Fruit fly (Drosophila melanogaster) whole organism, embryonic: Measurements from ENCODE around the gene TH1.

Experiments used
- CG10321 ChIP-seq: fragments of 200-800 bp; sonication (Bioruptor generic); IDR thresholded peaks from 2 replicates; pipeline ENCODE4 v1.3.6; 2022; ENCODE audit warnings: missing biosample characterization, missing genetic modification characterization
- CG10431 ChIP-seq: fragments of 200-800 bp; sonication (Bioruptor generic); optimal IDR thresholded peaks from 3 replicates; lab custom pipeline; 2018; ENCODE audit warnings: missing biosample characterization, mild to moderate bottlenecking, missing genetic modification characterization
- CG10979 ChIP-seq: fragments of 200-800 bp; sonication (Bioruptor generic); optimal IDR thresholded peaks from 2 replicates; lab custom pipeline; 2018; ENCODE audit warnings: missing biosample characterization, mild to moderate bottlenecking, missing genetic modification characterization, moderate library complexity
- CG13123 ChIP-seq: fragments of 200-800 bp; sonication (Bioruptor generic); optimal IDR thresholded peaks from 2 replicates; lab custom pipeline; 2016; ENCODE audit warnings: missing biosample characterization, missing genetic modification characterization
- CG14965 ChIP-seq: fragments of 200-800 bp; sonication (Bioruptor generic); optimal IDR thresholded peaks from 2 replicates; lab custom pipeline; 2016; ENCODE audit warnings: missing biosample characterization, missing genetic modification characterization, borderline replicate concordance
- CG18262 ChIP-seq: fragments of 200-800 bp; optimal IDR thresholded peaks from 3 replicates; lab custom pipeline; 2019; ENCODE audit warnings: missing biosample characterization, mild to moderate bottlenecking, missing genetic modification characterization, moderate library complexity
- CG3281 ChIP-seq: fragments of 200-800 bp; sonication (Bioruptor generic); optimal IDR thresholded peaks from 3 replicates; lab custom pipeline; 2017; ENCODE audit warnings: missing biosample characterization, mild to moderate bottlenecking, missing genetic modification characterization
- CG33213 ChIP-seq: fragments of 200-800 bp; sonication (Bioruptor generic); optimal IDR thresholded peaks from 3 replicates; lab custom pipeline; 2016; ENCODE audit warnings: missing biosample characterization, missing genetic modification characterization
- CG3847 ChIP-seq: fragments of 200-800 bp; sonication (Bioruptor generic); IDR thresholded peaks from 2 replicates; pipeline ENCODE4 v1.3.6; 2022; ENCODE audit warnings: missing biosample characterization, missing genetic modification characterization
- CG3995 ChIP-seq: fragments of 200-800 bp; sonication (Bioruptor generic); optimal IDR thresholded peaks from 3 replicates; lab custom pipeline; 2016; ENCODE audit warnings: missing biosample characterization, missing genetic modification characterization
- CG5180 ChIP-seq: fragments of 200-800 bp; sonication (Bioruptor generic); optimal IDR thresholded peaks from 3 replicates; lab custom pipeline; 2017; ENCODE audit warnings: missing biosample characterization, missing genetic modification characterization, mild to moderate bottlenecking, moderate library complexity, missing genetic modification reagents
- CG6765 ChIP-seq: fragments of 200-800 bp; sonication (Bioruptor generic); optimal IDR thresholded peaks from 3 replicates; lab custom pipeline; 2017; ENCODE audit warnings: missing biosample characterization, mild to moderate bottlenecking, missing genetic modification characterization
- CG6854 ChIP-seq: fragments of 200-800 bp; sonication (Bioruptor generic); optimal IDR thresholded peaks from 3 replicates; lab custom pipeline; 2017; ENCODE audit warnings: missing biosample characterization, mild to moderate bottlenecking, missing genetic modification characterization
- CG8359 ChIP-seq: fragments of 200-800 bp; sonication (Bioruptor generic); optimal IDR thresholded peaks from 2 replicates; lab custom pipeline; 2017; ENCODE audit warnings: missing biosample characterization, mild to moderate bottlenecking, missing genetic modification characterization, borderline replicate concordance
- CoRest ChIP-seq: fragments of 200-800 bp; sonication (Bioruptor generic); optimal IDR thresholded peaks from 3 replicates; lab custom pipeline; 2018; ENCODE audit warnings: missing biosample characterization, mild to moderate bottlenecking, missing genetic modification characterization, moderate library complexity
- Dll ChIP-seq: fragments of 200-800 bp; sonication (Bioruptor generic); IDR thresholded peaks from 4 replicates; pipeline ENCODE4 v1.3.6; 2022; ENCODE audit warnings: missing biosample characterization, missing genetic modification characterization; ENCODE audit not compliant: partially characterized antibody
- Dref ChIP-seq: fragments of 200-800 bp; sonication (Bioruptor generic); IDR thresholded peaks from 2 replicates; pipeline ENCODE4 v1.3.6; 2022; ENCODE audit warnings: missing biosample characterization, missing genetic modification characterization
- Gug ChIP-seq: fragments of 200-800 bp; sonication (Bioruptor generic); IDR thresholded peaks from 4 replicates; pipeline ENCODE4 v1.3.6; 2022; ENCODE audit warnings: missing biosample characterization, missing genetic modification characterization
- HmgZ ChIP-seq: fragments of 200-800 bp; sonication (Bioruptor generic); optimal IDR thresholded peaks from 2 replicates; lab custom pipeline; 2018; ENCODE audit warnings: missing biosample characterization, mild to moderate bottlenecking, missing genetic modification characterization
- Hsf ChIP-seq: fragments of 200-800 bp; sonication (Bioruptor generic); optimal IDR thresholded peaks from 3 replicates; lab custom pipeline; 2016; ENCODE audit warnings: missing biosample characterization, missing genetic modification characterization
- NK7.1 ChIP-seq: fragments of 200-800 bp; sonication (Bioruptor generic); optimal IDR thresholded peaks from 3 replicates; lab custom pipeline; 2016; ENCODE audit warnings: missing biosample characterization, missing genetic modification characterization
- Nf-YC ChIP-seq: fragments of 200-800 bp; optimal IDR thresholded peaks from 3 replicates; lab custom pipeline; 2019; ENCODE audit warnings: missing biosample characterization, mild to moderate bottlenecking, missing genetic modification characterization, moderate library complexity
- Optix ChIP-seq: fragments of 200-800 bp; sonication (Bioruptor generic); IDR thresholded peaks from 3 replicates; pipeline ENCODE4 v1.3.6; 2022; ENCODE audit warnings: missing biosample characterization, missing genetic modification characterization
- Sox100B ChIP-seq: fragments of 200-800 bp; sonication (Bioruptor generic); optimal IDR thresholded peaks from 3 replicates; lab custom pipeline; 2018; ENCODE audit warnings: missing biosample characterization, mild to moderate bottlenecking, missing genetic modification characterization
- Sry-δ ChIP-seq: fragments of 200-800 bp; sonication (Bioruptor generic); optimal IDR thresholded peaks from 2 replicates; lab custom pipeline; 2016; ENCODE audit warnings: missing biosample characterization, missing genetic modification characterization
- aop ChIP-seq: fragments of 200-800 bp; sonication (Bioruptor generic); IDR thresholded peaks from 2 replicates; pipeline ENCODE4 v1.3.6; 2022; ENCODE audit warnings: missing biosample characterization, missing genetic modification characterization
- bowl ChIP-seq: fragments of 200-800 bp; sonication (Bioruptor generic); IDR thresholded peaks from 2 replicates; pipeline ENCODE4 v1.3.6; 2022; ENCODE audit warnings: missing biosample characterization, missing genetic modification characterization
- chn ChIP-seq: fragments of 200-800 bp; sonication (Bioruptor generic); optimal IDR thresholded peaks from 2 replicates; lab custom pipeline; 2016; ENCODE audit warnings: missing biosample characterization, missing genetic modification characterization
- ci ChIP-seq: fragments of 200-800 bp; sonication (Bioruptor generic); IDR thresholded peaks from 3 replicates; pipeline ENCODE4 v1.3.6; 2022; ENCODE audit warnings: missing biosample characterization, missing genetic modification characterization
- corto ChIP-seq: fragments of 200-800 bp; sonication (Bioruptor generic); optimal IDR thresholded peaks from 2 replicates; lab custom pipeline; 2016; ENCODE audit warnings: missing biosample characterization, mild to moderate bottlenecking, missing genetic modification characterization, moderate library complexity
- disco-r ChIP-seq: fragments of 200-800 bp; sonication (Bioruptor generic); optimal IDR thresholded peaks from 2 replicates; lab custom pipeline; 2016; ENCODE audit warnings: missing biosample characterization, missing genetic modification characterization
- dm ChIP-seq: fragments of 200-800 bp; sonication (Bioruptor generic); optimal IDR thresholded peaks from 3 replicates; lab custom pipeline; 2016; ENCODE audit warnings: missing biosample characterization, missing genetic modification characterization
- exex ChIP-seq: fragments of 200-800 bp; sonication (Bioruptor generic); optimal IDR thresholded peaks from 4 replicates; lab custom pipeline; 2018; ENCODE audit warnings: missing biosample characterization, mild to moderate bottlenecking, missing genetic modification characterization, moderate library complexity
- fd3F ChIP-seq: fragments of 200-800 bp; sonication (Bioruptor generic); optimal IDR thresholded peaks from 2 replicates; lab custom pipeline; 2018; ENCODE audit warnings: missing biosample characterization, mild to moderate bottlenecking, missing genetic modification characterization, moderate library complexity
- gsb ChIP-seq: fragments of 200-800 bp; sonication (Bioruptor generic); IDR thresholded peaks from 2 replicates; pipeline ENCODE4 v1.3.6; 2022; ENCODE audit warnings: missing biosample characterization, missing genetic modification characterization
- lmd ChIP-seq: fragments of 200-800 bp; sonication (Bioruptor generic); IDR thresholded peaks from 2 replicates; pipeline ENCODE4 v1.3.6; 2022; ENCODE audit warnings: missing biosample characterization, missing genetic modification characterization
- lola ChIP-seq, 3 experiments: fragments of >200 bp in 2 of 3; fragments of 200-800 bp in 1 of 3; sonication (Bioruptor generic) in 1 of 3; optimal IDR thresholded peaks; 2 replicates each; lab custom pipeline; 2017 to 2019; ENCODE audit warnings: missing biosample characterization in 3 of 3, missing genetic modification characterization in 3 of 3, mild to moderate bottlenecking in 1 of 3, moderate library complexity in 1 of 3
- org-1 ChIP-seq: fragments of 200-800 bp; sonication (Bioruptor generic); optimal IDR thresholded peaks from 2 replicates; lab custom pipeline; 2017; ENCODE audit warnings: missing biosample characterization, missing genetic modification characterization
- psq ChIP-seq: fragments of 200-800 bp; sonication (Bioruptor generic); optimal IDR thresholded peaks from 2 replicates; lab custom pipeline; 2017; ENCODE audit warnings: missing biosample characterization, missing genetic modification characterization
- schlank ChIP-seq: fragments of 200-800 bp; sonication (Bioruptor generic); optimal IDR thresholded peaks from 2 replicates; lab custom pipeline; 2018; ENCODE audit warnings: missing biosample characterization, mild to moderate bottlenecking, missing genetic modification characterization
- sd ChIP-seq: fragments of 200-800 bp; sonication (Bioruptor generic); optimal IDR thresholded peaks from 3 replicates; lab custom pipeline; 2018; ENCODE audit warnings: missing biosample characterization, mild to moderate bottlenecking, missing genetic modification characterization, moderate library complexity
- sima ChIP-seq: fragments of 200-800 bp; sonication (Bioruptor generic); optimal IDR thresholded peaks from 2 replicates; lab custom pipeline; 2016; ENCODE audit warnings: missing biosample characterization, missing genetic modification characterization
- sisA ChIP-seq: fragments of 200-800 bp; sonication (Bioruptor generic); IDR thresholded peaks from 2 replicates; pipeline ENCODE4 v1.3.6; 2022; ENCODE audit warnings: missing biosample characterization, missing genetic modification characterization
- slbo ChIP-seq: fragments of 200-800 bp; sonication (Bioruptor generic); IDR thresholded peaks from 2 replicates; pipeline ENCODE4 v1.3.6; 2022; ENCODE audit warnings: missing biosample characterization, missing genetic modification characterization
- stc ChIP-seq: fragments of 200-800 bp; sonication (Bioruptor generic); IDR thresholded peaks from 2 replicates; pipeline ENCODE4 v1.3.6; 2022; ENCODE audit warnings: missing biosample characterization, missing genetic modification characterization
- trh ChIP-seq: fragments of 200-800 bp; sonication (Bioruptor generic); optimal IDR thresholded peaks from 2 replicates; lab custom pipeline; 2016; ENCODE audit warnings: missing biosample characterization, missing genetic modification characterization
- vvl ChIP-seq: fragments of 200-800 bp; sonication (Bioruptor generic); IDR thresholded peaks from 2 replicates; pipeline ENCODE4 v1.3.6; 2022; ENCODE audit warnings: missing biosample characterization, missing genetic modification characterization
- wor ChIP-seq: fragments of 200-800 bp; sonication (Bioruptor generic); IDR thresholded peaks from 2 replicates; pipeline ENCODE4 v1.3.6; 2022; ENCODE audit warnings: missing biosample characterization, missing genetic modification characterization
- zfh2 ChIP-seq: fragments of 200-800 bp; sonication (Bioruptor generic); optimal IDR thresholded peaks from 2 replicates; lab custom pipeline; 2016; ENCODE audit warnings: missing biosample characterization, missing genetic modification characterization

Gene TH1

DNA sequence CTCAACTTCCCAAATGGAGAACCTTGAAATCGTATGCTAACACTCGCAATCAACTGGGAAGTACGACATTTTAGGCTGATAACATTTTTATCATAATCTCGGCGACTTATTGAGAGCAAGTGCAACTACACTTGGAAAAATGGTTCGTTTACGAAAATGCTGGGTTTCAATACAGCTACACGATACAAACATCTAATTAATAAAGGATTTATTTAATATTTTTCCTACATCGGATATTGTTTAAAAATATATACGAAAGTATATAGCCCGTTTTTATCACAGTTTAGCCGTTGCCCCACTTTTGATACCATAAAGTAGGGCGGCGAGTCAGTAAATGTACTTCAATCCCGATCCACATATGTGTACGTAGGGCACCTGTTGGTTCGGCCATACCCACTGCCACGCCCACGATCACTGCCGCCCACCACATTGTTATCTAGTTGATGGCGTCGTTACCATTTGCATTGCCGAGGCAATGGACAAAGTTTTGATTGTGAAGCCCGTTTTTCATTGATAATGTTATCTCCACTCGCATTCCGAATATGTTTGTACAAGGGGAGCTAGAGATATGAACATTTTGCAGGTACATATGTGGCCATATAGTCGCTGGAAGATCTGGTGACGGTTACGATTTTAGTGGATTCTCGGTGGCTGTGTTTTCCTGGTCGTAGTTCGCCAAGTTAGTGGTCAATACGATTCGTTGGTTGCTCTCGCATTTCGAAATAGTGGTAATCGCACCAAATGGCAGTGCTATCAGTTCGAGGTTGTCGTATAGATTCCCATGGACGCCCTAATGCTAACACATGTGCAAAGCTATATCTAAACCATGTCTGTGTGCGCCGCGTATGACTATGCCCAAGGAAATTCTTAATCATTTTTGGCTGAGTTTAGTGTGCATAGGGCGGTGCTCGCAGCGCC, 23.5 kb upstream of the TH1 start, which contains the start of gene Traf-like (continued):
- no peak for TF ChIP-seq schlank (tag; lab: Kevin White, UChicago)
- no peak for TF ChIP-seq Nf-YC (tag; lab: Kevin White, UChicago)
- TF ChIP-seq Sox100B (GFP tag; lab: Kevin White, UChicago): peak; percentile 2
- TF ChIP-seq org-1 (GFP tag; lab: Kevin White, UChicago): no peak
- no peak for TF ChIP-seq NK7.1 (GFP tag; lab: Kevin White, UChicago)
- TF ChIP-seq CG10431 (GFP tag; lab: Kevin White, UChicago): no peak
- no peak for TF ChIP-seq Hsf (GFP tag; lab: Kevin White, UChicago)
- TF ChIP-seq aop: no peak
- no peak for TF ChIP-seq Optix (GFP tag; lab: Robert Waterston, UW)
- peak; percentile 64 for TF ChIP-seq exex (tag; lab: Kevin White, UChicago)
- 0 out of 2 replicates have a peak, but pooled peaks have one; percentile 28 for TF ChIP-seq stc (GFP tag; lab: Robert Waterston, UW)
- TF ChIP-seq disco-r: no peak
- TF ChIP-seq zfh2 (GFP tag; lab: Kevin White, UChicago): no peak
- no peak; the same call in 1 of the 2 replicates for TF ChIP-seq sisA (GFP tag; lab: Robert Waterston, UW)
- TF ChIP-seq Dll (GFP tag; lab: Robert Waterston, UW): no peak
- TF ChIP-seq sd: peak; percentile 96
- no peak for TF ChIP-seq bowl (GFP tag; lab: Robert Waterston, UW)
- no peak for TF ChIP-seq Dref
- no peak for TF ChIP-seq slbo (GFP tag; lab: Robert Waterston, UW)
- TF ChIP-seq trh (GFP tag; lab: Kevin White, UChicago): no peak
- no peak for TF ChIP-seq CG10321
- TF ChIP-seq CG14965 (GFP tag; lab: Kevin White, UChicago): no peak
- peak; percentile 58; the same call in 2 of the 3 replicates for TF ChIP-seq ci (GFP tag; lab: Robert Waterston, UW)
- no peak for TF ChIP-seq CG3281 (GFP tag; lab: Kevin White, UChicago)
- TF ChIP-seq CG6765 (GFP tag; lab: Kevin White, UChicago): no peak
- no peak for TF ChIP-seq fd3F (GFP tag; lab: Kevin White, UChicago)
- no peak for TF ChIP-seq dm (GFP tag; lab: Kevin White, UChicago)
- no peak for TF ChIP-seq CG33213
- no peak for TF ChIP-seq corto (GFP tag; lab: Kevin White, UChicago)
- TF ChIP-seq HmgZ (tag; lab: Kevin White, UChicago): peak; percentile 11
- TF ChIP-seq CG3995 (GFP tag; lab: Kevin White, UChicago): no peak
- TF ChIP-seq gsb (GFP tag; lab: Robert Waterston, UW): no peak
- no peak for TF ChIP-seq lmd (GFP tag; lab: Robert Waterston, UW)
- no peak for TF ChIP-seq psq (GFP tag; lab: Kevin White, UChicago)
- no peak for TF ChIP-seq CG5180 (GFP tag; lab: Kevin White, UChicago)
- TF ChIP-seq vvl (GFP tag; lab: Robert Waterston, UW): peak; percentile 24; the same call in 1 of the 2 replicates
- no peak for TF ChIP-seq lola (GFP tag; optimal IDR thresholded peaks at IDR 0.05; lab: Kevin White, UChicago)
- TF ChIP-seq wor (GFP tag; lab: Robert Waterston, UW): no peak
- peak; percentile 4 for TF ChIP-seq CoRest (tag; lab: Kevin White, UChicago)
- TF ChIP-seq sima (GFP tag; lab: Kevin White, UChicago): no peak
- TF ChIP-seq CG8359: no peak
- TF ChIP-seq CG13123: no peak
- TF ChIP-seq chn (GFP tag; lab: Kevin White, UChicago): no peak
- no peak for TF ChIP-seq Gug (GFP tag; lab: Robert Waterston, UW)
- no peak for TF ChIP-seq CG3847 (GFP tag; lab: Robert Waterston, UW)
- TF ChIP-seq CG6854 (GFP tag; lab: Kevin White, UChicago): no peak
- peak; percentile 10 for TF ChIP-seq CG10979 (tag; lab: Kevin White, UChicago)
- peak; percentile 12 for TF ChIP-seq CG18262 (tag; lab: Kevin White, UChicago)
- no peak for TF ChIP-seq Sry-δ
